Worm (Caenorhabditis elegans) whole organism, young adult: ENCODE results near the gene ergi-3.
A peak's percentile ranks its signal among the peaks of the same experiment; 100 is the strongest.

Source experiments
- C06A6.2 ChIP-seq: fragments of 200-800 bp; sonication (Bioruptor generic); conservative IDR thresholded peaks from 2 replicates; pipeline ENCODE4 v1.3.6; 2022; ENCODE audit warnings: missing genetic modification characterization, missing compliant biosample characterization
- F10E7.11 ChIP-seq: sonication (generic microtip); optimal IDR thresholded peaks from 2 replicates; lab custom pipeline; 2017; ENCODE audit warnings: mild to moderate bottlenecking, missing genetic modification characterization, moderate library complexity, missing compliant biosample characterization
- F23B12.7 ChIP-seq: sonication (generic microtip); optimal IDR thresholded peaks from 2 replicates; lab custom pipeline; 2017; ENCODE audit warnings: missing genetic modification characterization, mild to moderate bottlenecking, missing compliant biosample characterization, antibody characterized with exemption, moderate library complexity; ENCODE audit not compliant: insufficient read depth
- F49E8.2 ChIP-seq: sonication (generic microtip); optimal IDR thresholded peaks from 3 replicates; lab custom pipeline; 2017; ENCODE audit warnings: missing genetic modification characterization, mild to moderate bottlenecking, missing compliant biosample characterization, antibody characterized with exemption, moderate library complexity; ENCODE audit not compliant: insufficient read depth
- K11D2.4 ChIP-seq: fragments of 200-800 bp; sonication (Bioruptor generic); IDR thresholded peaks from 2 replicates; pipeline ENCODE4 v1.3.6; 2022; ENCODE audit warnings: missing genetic modification reagents, missing genetic modification characterization, missing compliant biosample characterization
- K12H6.12 ChIP-seq: fragments of 200-800 bp; sonication (Bioruptor generic); optimal IDR thresholded peaks from 2 replicates; lab custom pipeline; 2018; ENCODE audit warnings: mild to moderate bottlenecking, missing genetic modification characterization, missing compliant biosample characterization
- T07F8.4 ChIP-seq: sonication (generic microtip); optimal IDR thresholded peaks from 2 replicates; lab custom pipeline; 2016; ENCODE audit warnings: mild to moderate bottlenecking, missing genetic modification characterization, moderate library complexity, missing compliant biosample characterization
- T26A5.8 ChIP-seq: sonication (generic microtip); optimal IDR thresholded peaks from 2 replicates; lab custom pipeline; 2016; ENCODE audit warnings: missing genetic modification characterization, missing compliant biosample characterization
- Y53G8AR.9 ChIP-seq: fragments of 200-800 bp; sonication (Bioruptor generic); conservative IDR thresholded peaks from 2 replicates; pipeline ENCODE4 v1.3.6; 2022; ENCODE audit warnings: missing genetic modification reagents, missing genetic modification characterization, missing compliant biosample characterization
- Y56A3A.18 ChIP-seq: fragments of 200-800 bp; sonication (Bioruptor generic); IDR thresholded peaks from 2 replicates; pipeline ENCODE4 v1.3.6; 2022; ENCODE audit warnings: missing genetic modification reagents, missing genetic modification characterization, missing compliant biosample characterization
- Y67H2A.10 ChIP-seq: fragments of 200-800 bp; sonication (Bioruptor generic); conservative IDR thresholded peaks from 2 replicates; pipeline ENCODE4 v1.3.6; 2022; ENCODE audit warnings: missing genetic modification reagents, missing genetic modification characterization, missing compliant biosample characterization
- Y79H2A.3 ChIP-seq: fragments of 200-800 bp; sonication (Bioruptor generic); conservative IDR thresholded peaks from 2 replicates; pipeline ENCODE4 v1.3.6; 2022; ENCODE audit warnings: missing genetic modification reagents, missing genetic modification characterization, missing compliant biosample characterization
- ZK185.1 ChIP-seq: sonication (generic microtip); optimal IDR thresholded peaks from 2 replicates; lab custom pipeline; 2016; ENCODE audit warnings: mild to moderate bottlenecking, missing genetic modification characterization, missing compliant biosample characterization; ENCODE audit not compliant: poor library complexity, severe bottlenecking
- aptf-2 ChIP-seq: fragments of 200-800 bp; sonication (Bioruptor generic); conservative IDR thresholded peaks from 2 replicates; pipeline ENCODE4 v1.3.6; 2022; ENCODE audit warnings: missing genetic modification reagents, missing genetic modification characterization, missing compliant biosample characterization
- athp-1 ChIP-seq: sonication (generic microtip); optimal IDR thresholded peaks from 2 replicates; lab custom pipeline; 2017; ENCODE audit warnings: mild to moderate bottlenecking, missing genetic modification characterization, missing compliant biosample characterization
- attf-3 ChIP-seq: fragments of 200-800 bp; sonication (Bioruptor generic); conservative IDR thresholded peaks from 2 replicates; pipeline ENCODE4 v1.3.6; 2022; ENCODE audit warnings: missing genetic modification reagents, missing genetic modification characterization, missing compliant biosample characterization
- bed-2 ChIP-seq: fragments of 200-800 bp; sonication (Bioruptor generic); IDR thresholded peaks from 2 replicates; pipeline ENCODE4 v1.3.6; 2022; ENCODE audit warnings: missing genetic modification reagents, missing genetic modification characterization, missing compliant biosample characterization
- ccch-3 ChIP-seq: fragments of 200-800 bp; sonication (Bioruptor generic); optimal IDR thresholded peaks from 2 replicates; lab custom pipeline; 2018; ENCODE audit warnings: mild to moderate bottlenecking, missing genetic modification characterization, missing compliant biosample characterization
- ceh-40 ChIP-seq: fragments of 200-800 bp; sonication (Bioruptor generic); IDR thresholded peaks from 2 replicates; pipeline ENCODE4 v1.3.6; 2022; ENCODE audit warnings: missing genetic modification characterization, missing compliant biosample characterization
- ceh-79 ChIP-seq: sonication (generic microtip); optimal IDR thresholded peaks from 2 replicates; lab custom pipeline; 2017; ENCODE audit warnings: mild to moderate bottlenecking, missing genetic modification characterization, missing compliant biosample characterization
- egl-18 ChIP-seq: fragments of 200-800 bp; sonication (Bioruptor generic); IDR thresholded peaks from 2 replicates; pipeline ENCODE4 v1.3.6; 2022; ENCODE audit warnings: missing genetic modification reagents, missing genetic modification characterization, missing compliant biosample characterization
- ekl-4 ChIP-seq: fragments of 200-800 bp; sonication (Bioruptor generic); IDR thresholded peaks from 2 replicates; pipeline ENCODE4 v1.3.6; 2022; ENCODE audit warnings: missing genetic modification reagents, missing genetic modification characterization, missing compliant biosample characterization
- ets-4 ChIP-seq: fragments of 200-800 bp; sonication (Bioruptor generic); optimal IDR thresholded peaks from 2 replicates; lab custom pipeline; 2018; ENCODE audit warnings: mild to moderate bottlenecking, missing genetic modification characterization, missing compliant biosample characterization
- hmg-1.2 ChIP-seq: fragments of 200-800 bp; sonication (Bioruptor generic); IDR thresholded peaks from 2 replicates; pipeline ENCODE4 v1.3.6; 2022; ENCODE audit warnings: missing genetic modification reagents, missing genetic modification characterization, missing compliant biosample characterization
- hmg-20 ChIP-seq: fragments of 200-800 bp; sonication (Bioruptor generic); IDR thresholded peaks from 2 replicates; pipeline ENCODE4 v1.3.6; 2022; ENCODE audit warnings: missing genetic modification reagents, missing genetic modification characterization, missing compliant biosample characterization
- lag-1 ChIP-seq: fragments of 200-800 bp; sonication (Bioruptor generic); IDR thresholded peaks from 2 replicates; pipeline ENCODE4 v1.3.6; 2022; ENCODE audit warnings: missing genetic modification reagents, missing genetic modification characterization, missing compliant biosample characterization
- lir-1 ChIP-seq: fragments of 200-800 bp; sonication (Bioruptor generic); conservative IDR thresholded peaks from 2 replicates; pipeline ENCODE4 v1.3.6; 2022; ENCODE audit warnings: missing genetic modification reagents, missing genetic modification characterization, missing compliant biosample characterization
- lsy-27 ChIP-seq: sonication (generic microtip); optimal IDR thresholded peaks from 2 replicates; lab custom pipeline; 2017; ENCODE audit warnings: missing genetic modification characterization, mild to moderate bottlenecking, missing compliant biosample characterization, antibody characterized with exemption, missing genotype, borderline replicate concordance; ENCODE audit not compliant: insufficient read depth
- nhr-90 ChIP-seq: sonication (generic microtip); optimal IDR thresholded peaks from 2 replicates; lab custom pipeline; 2016; ENCODE audit warnings: missing genotype, mild to moderate bottlenecking, missing genetic modification characterization, missing compliant biosample characterization
- rcor-1 ChIP-seq: fragments of 200-800 bp; sonication (Bioruptor generic); IDR thresholded peaks from 2 replicates; pipeline ENCODE4 v1.3.6; 2022; ENCODE audit warnings: missing genetic modification reagents, missing genetic modification characterization, missing compliant biosample characterization
- sea-2 ChIP-seq: fragments of 200-800 bp; sonication (Bioruptor generic); IDR thresholded peaks from 2 replicates; pipeline ENCODE4 v1.3.6; 2022; ENCODE audit warnings: missing genetic modification characterization, missing compliant biosample characterization
- snpc-1.1 ChIP-seq: sonication (generic microtip); optimal IDR thresholded peaks from 2 replicates; lab custom pipeline; 2017; ENCODE audit warnings: missing genetic modification characterization, mild to moderate bottlenecking, missing compliant biosample characterization, antibody characterized with exemption, moderate library complexity, missing genotype, missing genetic modification reagents; ENCODE audit not compliant: insufficient read depth
- snpc-4 ChIP-seq, 5 experiments: fragments of 150-350 bp in 1 of 5; sonication (generic microtip) in 4 of 5; optimal IDR thresholded peaks; 2 replicates each; lab custom pipeline; 2014 to 2018; ENCODE audit warnings: missing genetic modification characterization in 5 of 5, missing biosample characterization in 3 of 5, antibody characterized with exemption in 2 of 5, mild to moderate bottlenecking in 2 of 5, missing compliant biosample characterization in 2 of 5, missing genotype in 2 of 5, moderate library complexity in 2 of 5, missing genetic modification reagents in 1 of 5
- tbx-9 ChIP-seq: sonication (generic microtip); optimal IDR thresholded peaks from 2 replicates; lab custom pipeline; 2016; ENCODE audit warnings: borderline replicate concordance, missing genetic modification characterization, inconsistent platforms, missing compliant biosample characterization
- tlf-1 ChIP-seq: fragments of 200-800 bp; sonication (Bioruptor generic); optimal IDR thresholded peaks from 2 replicates; lab custom pipeline; 2018; ENCODE audit warnings: mild to moderate bottlenecking, missing genetic modification characterization, missing compliant biosample characterization
- unc-130 ChIP-seq: sonication (generic microtip); optimal IDR thresholded peaks from 2 replicates; lab custom pipeline; 2016; ENCODE audit warnings: missing genetic modification reagents, missing genetic modification characterization, missing compliant biosample characterization
- unc-62 ChIP-seq: fragments of 150-350 bp; optimal IDR thresholded peaks from 2 replicates; lab custom pipeline; 2014; ENCODE audit warnings: missing biosample characterization, missing genetic modification reagents, missing genetic modification characterization
- zfh-2 ChIP-seq: fragments of 200-800 bp; sonication (Bioruptor generic); conservative IDR thresholded peaks from 2 replicates; pipeline ENCODE4 v1.3.6; 2022; ENCODE audit warnings: missing genetic modification reagents, missing genetic modification characterization, missing compliant biosample characterization
- zim-3 ChIP-seq: sonication (generic microtip); optimal IDR thresholded peaks from 2 replicates; lab custom pipeline; 2017; ENCODE audit warnings: mild to moderate bottlenecking, missing genetic modification characterization, moderate library complexity, missing compliant biosample characterization
- ztf-26 ChIP-seq: sonication (generic microtip); optimal IDR thresholded peaks from 2 replicates; lab custom pipeline; 2017; ENCODE audit warnings: missing genetic modification characterization, missing compliant biosample characterization

The ergi-3 gene

DNA sequence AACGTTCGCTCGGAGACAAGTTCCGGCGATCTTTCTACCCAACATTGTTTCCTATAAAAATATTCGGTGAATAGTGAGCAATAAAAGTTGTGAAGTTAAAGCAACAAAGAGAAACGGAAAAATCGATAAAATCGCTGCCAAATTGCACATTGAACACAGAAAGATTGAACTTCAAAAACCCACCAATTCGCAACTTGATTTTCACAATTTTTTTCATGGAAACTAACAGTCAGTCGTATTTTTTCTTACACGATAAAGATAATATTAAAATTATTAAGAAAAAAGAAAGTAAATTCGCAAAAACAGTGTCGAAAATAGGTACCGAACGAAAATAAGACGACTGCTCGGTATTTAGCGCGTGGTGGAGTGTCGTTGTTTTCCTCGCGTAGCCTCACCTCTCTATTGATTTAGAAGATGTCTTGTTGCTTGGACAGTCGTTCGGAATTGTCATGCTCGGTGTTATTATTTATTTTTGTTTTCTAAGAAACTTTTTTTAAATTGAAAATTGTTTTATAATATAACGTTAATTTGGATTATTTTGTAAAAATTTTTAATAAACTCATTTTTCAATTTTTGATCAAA is 26.1 kb downstream of the ergi-3 start, which contains the start of gene gas-1:
Gene gas-1, minus strand, starts transcription at position 51 of the 582 bp plus-strand sequence.
- TF ChIP-seq attf-3 (peak; percentile 88), Y56A3A.18 (GFP tag; lab: Robert Waterston, UW) (no peak), ztf-26 (tag; lab: Kevin White, UChicago) (no peak), bed-2 (GFP tag; lab: Robert Waterston, UW) (no peak), ceh-79 (tag; lab: Kevin White, UChicago) (no peak), T07F8.4 (tag; lab: Kevin White, UChicago) (no peak), hmg-1.2 (peak; percentile 10; the same call in 1 of the 2 replicates), Y67H2A.10 (GFP tag; lab: Robert Waterston, UW) (no peak), aptf-2 (no peak)

DNA sequence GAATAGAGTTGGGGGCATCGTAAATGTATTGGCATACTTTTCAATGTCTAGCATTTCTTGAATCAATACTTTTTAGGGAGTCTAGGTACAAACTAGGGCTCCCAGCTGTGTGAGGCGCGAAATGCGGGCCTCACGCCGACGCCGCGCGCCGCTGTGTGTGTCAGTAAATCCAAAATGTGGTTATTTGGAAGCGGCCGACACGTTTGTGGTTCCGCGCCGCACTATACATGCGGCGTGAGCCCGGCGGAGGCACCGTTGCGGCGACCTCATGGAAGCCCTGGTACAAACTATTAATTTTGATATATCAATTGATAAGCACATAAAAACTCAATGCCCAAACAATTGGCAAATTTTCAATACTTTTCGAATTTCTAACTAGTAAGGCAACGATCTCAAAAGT is 30.4 kb downstream of the ergi-3 start:
- TF ChIP-seq zfh-2 (peak; percentile 49; the same call in 1 of the 2 replicates), ets-4 (GFP tag; lab: Kevin White, UChicago) (no peak), ccch-3 (GFP tag; lab: Kevin White, UChicago) (no peak), snpc-4 (GFP tag; optimal IDR thresholded peaks at IDR 0.05; lab: Kevin White, UChicago) (no peak), snpc-4 (tag; optimal IDR thresholded peaks at IDR 0.05; lab: Kevin White, UChicago) (peak in 2 of 4 experiments; percentile 69 to 71), ZK185.1 (tag; lab: Kevin White, UChicago) (no peak), hmg-1.2 (0 out of 2 replicates have a peak, but pooled peaks have one; percentile 20)
- TF ChIP-seq, all 124 proteins: peak for 3

ce11 chrX:15585144-15585543 is 31.4 kb downstream of the ergi-3 start:
- TF ChIP-seq snpc-4 (GFP tag; optimal IDR thresholded peaks at IDR 0.05; lab: Kevin White, UChicago) (no peak), snpc-4 (tag; optimal IDR thresholded peaks at IDR 0.05; lab: Kevin White, UChicago) (peak in 2 of 4 experiments; percentile 83 to 85), ZK185.1 (tag; lab: Kevin White, UChicago) (no peak), lag-1 (GFP tag; lab: Robert Waterston, UW) (no peak), snpc-1.1 (tag; lab: Kevin White, UChicago) (peak; percentile 14)

DNA sequence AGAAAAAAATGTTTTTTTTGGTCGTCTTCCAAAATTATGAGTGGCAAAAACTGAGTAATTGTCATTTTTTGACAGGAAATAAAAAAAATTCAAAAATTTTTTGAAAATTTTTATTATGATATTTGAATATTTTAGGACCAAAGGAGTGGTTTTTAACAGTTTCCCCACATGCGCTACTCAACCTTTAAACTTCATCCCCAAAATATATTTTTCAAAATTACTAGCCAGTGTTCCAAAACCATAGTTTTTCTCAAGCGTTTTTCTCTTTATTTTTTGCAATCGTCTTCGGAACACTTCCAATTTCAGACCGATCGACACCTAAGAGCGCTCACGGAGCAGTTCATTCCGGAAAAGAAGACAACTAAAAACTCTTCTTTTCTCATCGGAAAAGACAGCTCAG is 39.6 kb downstream of the ergi-3 start, which contains the start of gene K09A9.6:
Gene K09A9.6, plus strand, starts transcription at position 301 of the 400 bp plus-strand sequence.
- TF ChIP-seq Y79H2A.3 (no peak), hmg-20 (no peak), zim-3 (tag; lab: Kevin White, UChicago) (no peak), egl-18 (GFP tag; lab: Robert Waterston, UW) (no peak), unc-62 (GFP tag; lab: Kevin White, UChicago) (no peak), Y53G8AR.9 (GFP tag; lab: Robert Waterston, UW) (no peak), F10E7.11 (tag; lab: Kevin White, UChicago) (no peak), lsy-27 (tag; lab: Kevin White, UChicago) (no peak), C06A6.2 (GFP tag; lab: Robert Waterston, UW) (no peak), athp-1 (tag; lab: Kevin White, UChicago) (no peak), Y56A3A.18 (GFP tag; lab: Robert Waterston, UW) (no peak), sea-2 (no peak), F23B12.7 (tag; lab: Kevin White, UChicago) (no peak), nhr-90 (no peak)

- TF ChIP-seq unc-130 (no peak), tlf-1 (GFP tag; lab: Kevin White, UChicago) (no peak), K11D2.4 (GFP tag; lab: Robert Waterston, UW) (no peak), tbx-9 (tag; lab: Kevin White, UChicago) (no peak), T26A5.8 (tag; lab: Kevin White, UChicago) (no peak), F49E8.2 (no peak), K12H6.12 (no peak), bed-2 (GFP tag; lab: Robert Waterston, UW) (no peak), lir-1 (GFP tag; lab: Robert Waterston, UW) (no peak), ekl-4 (GFP tag; lab: Robert Waterston, UW) (no peak), rcor-1 (GFP tag; lab: Robert Waterston, UW) (no peak), ceh-40 (no peak), ccch-3 (GFP tag; lab: Kevin White, UChicago) (no peak)
Observed at ce11 chrX:15575460-15575859, 41.1 kb downstream of the ergi-3 start.
